Worm (Caenorhabditis elegans) whole organism, mixed stage, embryonic: ENCODE results near the gene chw-1.

Experiments used
- M03D4.4 ChIP-seq: sonication (generic microtip); optimal IDR thresholded peaks from 2 replicates; lab custom pipeline; 2017; ENCODE audit warnings: mild to moderate bottlenecking, missing genetic modification characterization, missing compliant biosample characterization
- blmp-1 ChIP-seq: fragments of 150-350 bp; optimal IDR thresholded peaks from 2 replicates; lab custom pipeline; 2014; ENCODE audit warnings: missing biosample characterization, missing genetic modification characterization
- ceh-39 ChIP-seq: fragments of 150-350 bp; optimal IDR thresholded peaks from 2 replicates; lab custom pipeline; 2014; ENCODE audit warnings: missing biosample characterization, missing genetic modification characterization
- ceh-43 ChIP-seq: fragments of 200-800 bp; sonication (Bioruptor generic); optimal IDR thresholded peaks from 2 replicates; lab custom pipeline; 2018; ENCODE audit warnings: mild to moderate bottlenecking, missing genetic modification characterization, moderate library complexity, missing compliant biosample characterization
- ceh-83 ChIP-seq: fragments of 200-800 bp; sonication (Bioruptor generic); optimal IDR thresholded peaks from 2 replicates; lab custom pipeline; 2018; ENCODE audit warnings: mild to moderate bottlenecking, missing genetic modification characterization, missing compliant biosample characterization
- ces-1 ChIP-seq: fragments of 150-350 bp; optimal IDR thresholded peaks from 2 replicates; lab custom pipeline; 2014; ENCODE audit warnings: missing biosample characterization, missing genetic modification reagents, missing genetic modification characterization
- cnd-1 ChIP-seq: fragments of 200-800 bp; sonication (Bioruptor generic); optimal IDR thresholded peaks from 2 replicates; lab custom pipeline; 2018; ENCODE audit warnings: mild to moderate bottlenecking, missing genetic modification characterization, missing compliant biosample characterization
- drap-1 ChIP-seq: fragments of 200-800 bp; sonication (Bioruptor generic); optimal IDR thresholded peaks from 3 replicates; lab custom pipeline; 2018; ENCODE audit warnings: mild to moderate bottlenecking, missing genetic modification characterization, missing compliant biosample characterization
- elt-1 ChIP-seq: sonication (generic microtip); optimal IDR thresholded peaks from 2 replicates; lab custom pipeline; 2017; ENCODE audit warnings: missing genetic modification characterization, mild to moderate bottlenecking, missing compliant biosample characterization, antibody characterized with exemption, moderate library complexity, borderline replicate concordance; ENCODE audit not compliant: insufficient read depth
- elt-3 ChIP-seq: fragments of 150-350 bp; optimal IDR thresholded peaks from 2 replicates; lab custom pipeline; 2014; ENCODE audit warnings: missing biosample characterization, missing genetic modification characterization
- flh-1 ChIP-seq: fragments of 200-800 bp; sonication (Bioruptor generic); optimal IDR thresholded peaks from 2 replicates; lab custom pipeline; 2018; ENCODE audit warnings: mild to moderate bottlenecking, missing genetic modification characterization, moderate library complexity, missing compliant biosample characterization
- lin-13 ChIP-seq: fragments of 150-350 bp; optimal IDR thresholded peaks from 2 replicates; lab custom pipeline; 2014; ENCODE audit warnings: missing biosample characterization, missing genetic modification characterization
- lin-32 ChIP-seq: fragments of 200-800 bp; sonication (Bioruptor generic); optimal IDR thresholded peaks from 2 replicates; lab custom pipeline; 2018; ENCODE audit warnings: mild to moderate bottlenecking, missing genetic modification characterization, missing compliant biosample characterization
- lsy-2 ChIP-seq: fragments of 150-350 bp; optimal IDR thresholded peaks from 2 replicates; lab custom pipeline; 2014; ENCODE audit warnings: missing biosample characterization, missing genetic modification characterization
- mep-1 ChIP-seq: fragments of 150-350 bp; optimal IDR thresholded peaks from 2 replicates; lab custom pipeline; 2017; ENCODE audit warnings: missing biosample characterization, missing genetic modification reagents, missing genetic modification characterization, inconsistent platforms
- nhr-12 ChIP-seq: fragments of 150-350 bp; optimal IDR thresholded peaks from 2 replicates; lab custom pipeline; 2014; ENCODE audit warnings: missing biosample characterization, missing genetic modification characterization
- nhr-237 ChIP-seq: fragments of 150-350 bp; optimal IDR thresholded peaks from 2 replicates; lab custom pipeline; 2014; ENCODE audit warnings: missing biosample characterization, missing genetic modification characterization
- nhr-28 ChIP-seq: fragments of 150-350 bp; optimal IDR thresholded peaks from 2 replicates; lab custom pipeline; 2014; ENCODE audit warnings: missing biosample characterization, missing genetic modification characterization
- nhr-76 ChIP-seq: sonication (generic microtip); optimal IDR thresholded peaks from 2 replicates; lab custom pipeline; 2017; ENCODE audit warnings: missing biosample characterization, missing genetic modification characterization
- pha-4 ChIP-seq: fragments of 150-350 bp; optimal IDR thresholded peaks from 2 replicates; lab custom pipeline; 2018; ENCODE audit warnings: missing biosample characterization, missing genetic modification reagents, missing genetic modification characterization
- tbx-8 ChIP-seq: fragments of 200-800 bp; sonication (Bioruptor generic); optimal IDR thresholded peaks from 2 replicates; lab custom pipeline; 2018; ENCODE audit warnings: mild to moderate bottlenecking, missing genetic modification characterization, moderate library complexity, missing compliant biosample characterization
- unc-62 ChIP-seq: fragments of 150-350 bp; optimal IDR thresholded peaks from 2 replicates; lab custom pipeline; 2014; ENCODE audit warnings: missing biosample characterization, missing genetic modification reagents, missing genetic modification characterization
- zip-8 ChIP-seq: fragments of 150-350 bp; optimal IDR thresholded peaks from 2 replicates; lab custom pipeline; 2014; ENCODE audit warnings: missing biosample characterization, missing genetic modification characterization
- ztf-11 ChIP-seq: fragments of 150-350 bp; optimal IDR thresholded peaks from 2 replicates; lab custom pipeline; 2014; ENCODE audit warnings: missing biosample characterization, missing genetic modification characterization

chw-1 gene

DNA sequence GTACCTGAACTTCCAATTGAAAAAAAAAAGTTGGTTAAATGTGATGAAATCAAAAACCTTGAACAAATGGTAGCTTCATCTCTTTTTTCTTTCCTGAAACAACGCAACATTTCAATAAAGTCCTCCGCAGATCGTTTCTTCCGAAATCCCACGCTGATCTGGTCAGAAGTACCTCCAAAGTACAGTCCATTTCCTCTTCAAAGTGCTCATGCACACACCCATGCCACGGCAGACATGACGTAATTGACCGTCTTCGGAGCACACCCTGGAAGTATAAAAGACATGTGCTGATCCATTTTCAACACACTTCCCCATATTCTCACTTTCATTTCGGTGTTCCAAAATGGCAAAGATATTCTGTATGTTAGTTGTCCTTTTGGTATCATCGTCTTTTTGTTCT, 41.8 kb downstream of the chw-1 start, which contains the start of gene C35A5.10:
Gene C35A5.10 (plus strand): TSS at position 301 of the 400 bp plus-strand sequence.
- TF ChIP-seq mep-1 (no peak), elt-1 (tag; lab: Kevin White, UChicago) (no peak), drap-1 (no peak), zip-8 (tag; lab: Kevin White, UChicago) (no peak), ztf-11 (tag; lab: Kevin White, UChicago) (no peak), ces-1 (GFP tag; lab: Kevin White, UChicago) (no peak), flh-1 (GFP tag; lab: Kevin White, UChicago) (no peak), nhr-237 (tag; lab: Kevin White, UChicago) (no peak), nhr-28 (tag; lab: Kevin White, UChicago) (no peak)

DNA sequence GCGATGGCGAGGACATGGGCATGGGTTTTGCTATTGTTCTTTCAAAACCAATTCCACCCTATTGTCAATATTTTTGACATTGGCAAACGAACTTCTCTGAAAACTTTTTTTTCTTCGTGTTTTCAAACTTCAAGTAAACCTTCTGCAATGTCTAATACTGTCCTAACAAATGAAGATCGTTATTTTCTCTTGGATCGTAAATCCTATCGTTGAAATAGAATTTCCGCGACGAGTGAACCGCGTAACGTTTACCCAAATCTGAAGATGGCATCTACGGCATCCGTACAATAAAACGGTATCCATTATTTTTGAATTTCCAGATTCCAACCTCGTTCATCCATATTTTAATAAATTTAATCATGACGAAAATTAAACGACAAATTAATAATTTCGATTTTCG, 43.5 kb downstream of the chw-1 start, which contains the start of gene C35A5.5:
Gene C35A5.5 (plus strand): TSS at position 301 of the 400 bp plus-strand sequence.
- TF ChIP-seq nhr-28 (tag; lab: Kevin White, UChicago) (no peak), zip-8 (tag; lab: Kevin White, UChicago) (no peak), lin-13 (tag; lab: Kevin White, UChicago) (no peak), pha-4 (tag; lab: Kevin White, UChicago) (no peak), mep-1 (no peak), unc-62 (GFP tag; lab: Kevin White, UChicago) (no peak), nhr-12 (tag; lab: Kevin White, UChicago) (no peak), drap-1 (no peak), nhr-76 (tag; lab: Kevin White, UChicago) (no peak), elt-3 (tag; lab: Kevin White, UChicago) (no peak), lsy-2 (tag; lab: Kevin White, UChicago) (no peak), ceh-43 (GFP tag; lab: Kevin White, UChicago) (no peak)

DNA sequence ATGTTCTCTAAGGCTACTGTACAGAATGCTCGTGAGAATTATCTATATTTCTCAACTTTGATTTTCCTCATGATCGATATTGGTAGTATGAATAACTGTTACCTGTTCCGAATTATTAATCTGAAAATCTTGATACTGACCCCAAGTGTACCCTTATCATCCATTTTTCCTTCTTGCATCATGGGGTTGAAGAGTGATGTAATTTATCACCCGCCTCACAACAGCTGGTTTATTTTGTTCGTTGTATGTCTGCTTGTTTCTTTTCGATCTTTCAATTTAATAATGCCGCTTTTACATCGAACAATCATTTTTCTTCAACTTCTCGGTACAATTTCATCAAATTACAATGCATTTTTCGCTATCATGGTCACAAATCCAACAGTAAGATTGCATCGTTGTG, 46.8 kb downstream of the chw-1 start, which contains the start of gene C35A5.6:
Gene C35A5.6 (plus strand): TSS at position 283 of the 400 bp plus-strand sequence.
- TF ChIP-seq elt-1 (tag; lab: Kevin White, UChicago) (no peak), blmp-1 (no peak), nhr-28 (tag; lab: Kevin White, UChicago) (no peak), cnd-1 (tag; lab: Kevin White, UChicago) (no peak), tbx-8 (GFP tag; lab: Kevin White, UChicago) (no peak), lin-32 (no peak), nhr-12 (tag; lab: Kevin White, UChicago) (no peak), ceh-83 (GFP tag; lab: Kevin White, UChicago) (no peak), ceh-39 (tag; lab: Kevin White, UChicago) (no peak), M03D4.4 (tag; lab: Kevin White, UChicago) (no peak), drap-1 (no peak)
